Worm (Caenorhabditis elegans): Measurements from ENCODE around the gene nta-1.

- TF ChIP-seq ztf-4 (tag; optimal IDR thresholded peaks at IDR 0.05) = no peak
- no peak for TF ChIP-seq ZK546.5 (tag; optimal IDR thresholded peaks at IDR 0.05)
These were observed 3.8 kb upstream of the nta-1 start, which contains the start of gene fbxb-92 for ce11 chrII:3747405-3747804.

Data from whole organism, L3 larva.